Worm (Caenorhabditis elegans) whole organism, young adult: Measurements from ENCODE around the gene trpa-1.

ENCODE experiments used
- B0035.1 ChIP-seq: sonication (generic microtip); optimal IDR thresholded peaks from 2 replicates; lab custom pipeline; 2016; ENCODE audit warnings: missing genetic modification characterization, mild to moderate bottlenecking, missing compliant biosample characterization, missing genotype, missing genetic modification reagents
- B0336.3 ChIP-seq: fragments of 200-800 bp; sonication (Bioruptor generic); IDR thresholded peaks from 2 replicates; pipeline ENCODE4 v1.3.6; 2022; ENCODE audit warnings: missing genetic modification characterization, missing compliant biosample characterization
- F39B2.1 ChIP-seq: fragments of 200-800 bp; sonication (Bioruptor generic); IDR thresholded peaks from 2 replicates; pipeline ENCODE4 v1.3.6; 2022; ENCODE audit warnings: missing genetic modification reagents, missing genetic modification characterization, missing compliant biosample characterization
- F52B5.7 ChIP-seq: sonication (generic microtip); optimal IDR thresholded peaks from 2 replicates; lab custom pipeline; 2016; ENCODE audit warnings: mild to moderate bottlenecking, missing genetic modification characterization, missing compliant biosample characterization
- K11D2.4 ChIP-seq: fragments of 200-800 bp; sonication (Bioruptor generic); IDR thresholded peaks from 2 replicates; pipeline ENCODE4 v1.3.6; 2022; ENCODE audit warnings: missing genetic modification reagents, missing genetic modification characterization, missing compliant biosample characterization
- Y53G8AR.9 ChIP-seq: fragments of 200-800 bp; sonication (Bioruptor generic); conservative IDR thresholded peaks from 2 replicates; pipeline ENCODE4 v1.3.6; 2022; ENCODE audit warnings: missing genetic modification reagents, missing genetic modification characterization, missing compliant biosample characterization
- Y95B8A.8 ChIP-seq: fragments of 200-800 bp; sonication (Bioruptor generic); IDR thresholded peaks from 2 replicates; pipeline ENCODE4 v1.3.6; 2022; ENCODE audit warnings: missing genetic modification reagents, missing genetic modification characterization, missing compliant biosample characterization
- ama-1 ChIP-seq, 3 experiments: fragments of 150-350 bp in 1 of 3; sonication (generic microtip) in 2 of 3; optimal IDR thresholded peaks; 2 replicates each; lab custom pipeline; 2014 to 2018; ENCODE audit warnings: missing biosample characterization in 2 of 3, missing genetic modification characterization in 2 of 3, missing genetic modification reagents in 2 of 3
- aptf-2 ChIP-seq: fragments of 200-800 bp; sonication (Bioruptor generic); conservative IDR thresholded peaks from 2 replicates; pipeline ENCODE4 v1.3.6; 2022; ENCODE audit warnings: missing genetic modification reagents, missing genetic modification characterization, missing compliant biosample characterization
- atf-7 ChIP-seq: sonication (generic microtip); optimal IDR thresholded peaks from 2 replicates; lab custom pipeline; 2017; ENCODE audit warnings: mild to moderate bottlenecking, missing genetic modification characterization, missing compliant biosample characterization
- bed-2 ChIP-seq: fragments of 200-800 bp; sonication (Bioruptor generic); IDR thresholded peaks from 2 replicates; pipeline ENCODE4 v1.3.6; 2022; ENCODE audit warnings: missing genetic modification reagents, missing genetic modification characterization, missing compliant biosample characterization
- ccch-3 ChIP-seq: fragments of 200-800 bp; sonication (Bioruptor generic); optimal IDR thresholded peaks from 2 replicates; lab custom pipeline; 2018; ENCODE audit warnings: mild to moderate bottlenecking, missing genetic modification characterization, missing compliant biosample characterization
- ceh-100 ChIP-seq: fragments of 200-800 bp; sonication (Bioruptor generic); IDR thresholded peaks from 2 replicates; pipeline ENCODE4 v1.3.6; 2022; ENCODE audit warnings: missing genetic modification reagents, missing genetic modification characterization, missing compliant biosample characterization
- ceh-27 ChIP-seq: fragments of 200-800 bp; sonication (Bioruptor generic); optimal IDR thresholded peaks from 2 replicates; lab custom pipeline; 2018; ENCODE audit warnings: mild to moderate bottlenecking, missing genetic modification characterization, moderate library complexity, missing compliant biosample characterization
- ceh-40 ChIP-seq: fragments of 200-800 bp; sonication (Bioruptor generic); IDR thresholded peaks from 2 replicates; pipeline ENCODE4 v1.3.6; 2022; ENCODE audit warnings: missing genetic modification characterization, missing compliant biosample characterization
- ceh-58 ChIP-seq: fragments of 200-800 bp; sonication (Bioruptor generic); IDR thresholded peaks from 2 replicates; pipeline ENCODE4 v1.3.6; 2022; ENCODE audit warnings: missing genetic modification characterization, missing compliant biosample characterization
- dpff-1 ChIP-seq: sonication (generic microtip); optimal IDR thresholded peaks from 2 replicates; lab custom pipeline; 2017; ENCODE audit warnings: mild to moderate bottlenecking, missing genetic modification characterization, missing compliant biosample characterization
- dpl-1 ChIP-seq: fragments of 150-350 bp; optimal IDR thresholded peaks from 2 replicates; lab custom pipeline; 2014; ENCODE audit warnings: missing biosample characterization, missing genetic modification reagents, missing genetic modification characterization
- ets-4 ChIP-seq: fragments of 200-800 bp; sonication (Bioruptor generic); optimal IDR thresholded peaks from 2 replicates; lab custom pipeline; 2018; ENCODE audit warnings: mild to moderate bottlenecking, missing genetic modification characterization, missing compliant biosample characterization
- lag-1 ChIP-seq: fragments of 200-800 bp; sonication (Bioruptor generic); IDR thresholded peaks from 2 replicates; pipeline ENCODE4 v1.3.6; 2022; ENCODE audit warnings: missing genetic modification reagents, missing genetic modification characterization, missing compliant biosample characterization
- let-607 ChIP-seq, 2 experiments: fragments of 200-800 bp in 1 of 2; sonication (Bioruptor generic) in 1 of 2; sonication (generic microtip) in 1 of 2; optimal IDR thresholded peaks; 2 replicates each; lab custom pipeline; 2016 to 2018; ENCODE audit warnings: mild to moderate bottlenecking in 2 of 2, missing compliant biosample characterization in 2 of 2, missing genetic modification characterization in 2 of 2, moderate library complexity in 2 of 2, missing genotype in 1 of 2
- lin-26 ChIP-seq: fragments of 200-800 bp; sonication (Bioruptor generic); IDR thresholded peaks from 2 replicates; pipeline ENCODE4 v1.3.6; 2022; ENCODE audit warnings: missing genetic modification reagents, missing genetic modification characterization, missing compliant biosample characterization
- lin-54 ChIP-seq: fragments of 200-800 bp; sonication (Bioruptor generic); optimal IDR thresholded peaks from 2 replicates; lab custom pipeline; 2018; ENCODE audit warnings: mild to moderate bottlenecking, missing genetic modification characterization, missing compliant biosample characterization
- lir-1 ChIP-seq: fragments of 200-800 bp; sonication (Bioruptor generic); conservative IDR thresholded peaks from 2 replicates; pipeline ENCODE4 v1.3.6; 2022; ENCODE audit warnings: missing genetic modification reagents, missing genetic modification characterization, missing compliant biosample characterization
- madf-10 ChIP-seq: sonication (generic microtip); optimal IDR thresholded peaks from 2 replicates; lab custom pipeline; 2016; ENCODE audit warnings: mild to moderate bottlenecking, missing genetic modification characterization, missing compliant biosample characterization
- madf-3 ChIP-seq: fragments of 200-800 bp; sonication (Bioruptor generic); IDR thresholded peaks from 2 replicates; pipeline ENCODE4 v1.3.6; 2022; ENCODE audit warnings: missing genetic modification reagents, missing genetic modification characterization, missing compliant biosample characterization
- madf-8 ChIP-seq: fragments of 200-800 bp; sonication (Bioruptor generic); conservative IDR thresholded peaks from 2 replicates; pipeline ENCODE4 v1.3.6; 2022; ENCODE audit warnings: missing genetic modification reagents, missing genetic modification characterization, missing compliant biosample characterization
- mcd-1 ChIP-seq: fragments of 200-800 bp; sonication (Bioruptor generic); IDR thresholded peaks from 2 replicates; pipeline ENCODE4 v1.3.6; 2022; ENCODE audit warnings: missing genetic modification reagents, missing genetic modification characterization, missing compliant biosample characterization
- mxl-1 ChIP-seq: sonication (generic microtip); optimal IDR thresholded peaks from 2 replicates; lab custom pipeline; 2016; ENCODE audit warnings: missing genetic modification characterization, missing compliant biosample characterization
- nhr-120 ChIP-seq: fragments of 200-800 bp; sonication (Bioruptor generic); IDR thresholded peaks from 2 replicates; pipeline ENCODE4 v1.3.6; 2022; ENCODE audit warnings: missing genetic modification characterization, missing compliant biosample characterization
- nhr-90 ChIP-seq: sonication (generic microtip); optimal IDR thresholded peaks from 2 replicates; lab custom pipeline; 2016; ENCODE audit warnings: missing genotype, mild to moderate bottlenecking, missing genetic modification characterization, missing compliant biosample characterization
- pha-4 ChIP-seq: fragments of 150-350 bp; sonication (generic microtip); optimal IDR thresholded peaks from 2 replicates; lab custom pipeline; 2014; ENCODE audit warnings: missing biosample characterization, missing genetic modification reagents, missing genetic modification characterization
- rcor-1 ChIP-seq: fragments of 200-800 bp; sonication (Bioruptor generic); IDR thresholded peaks from 2 replicates; pipeline ENCODE4 v1.3.6; 2022; ENCODE audit warnings: missing genetic modification reagents, missing genetic modification characterization, missing compliant biosample characterization
- rec-8 ChIP-seq, 2 experiments: sonication (generic microtip); optimal IDR thresholded peaks; 2 replicates each; lab custom pipeline; 2016; ENCODE audit warnings: mild to moderate bottlenecking in 2 of 2, missing genetic modification characterization in 2 of 2, missing genetic modification reagents in 2 of 2, missing genotype in 2 of 2, missing biosample characterization in 1 of 2, missing compliant biosample characterization in 1 of 2, moderate library complexity in 1 of 2
- snpc-1.1 ChIP-seq: sonication (generic microtip); optimal IDR thresholded peaks from 2 replicates; lab custom pipeline; 2017; ENCODE audit warnings: missing genetic modification characterization, mild to moderate bottlenecking, missing compliant biosample characterization, antibody characterized with exemption, moderate library complexity, missing genotype, missing genetic modification reagents; ENCODE audit not compliant: insufficient read depth
- somi-1 ChIP-seq: fragments of 200-800 bp; sonication (Bioruptor generic); optimal IDR thresholded peaks from 2 replicates; lab custom pipeline; 2018; ENCODE audit warnings: mild to moderate bottlenecking, missing genetic modification characterization, missing compliant biosample characterization
- sptf-2 ChIP-seq: fragments of 200-800 bp; sonication (Bioruptor generic); optimal IDR thresholded peaks from 2 replicates; lab custom pipeline; 2018; ENCODE audit warnings: mild to moderate bottlenecking, missing genetic modification characterization, missing compliant biosample characterization
- tlf-1 ChIP-seq: fragments of 200-800 bp; sonication (Bioruptor generic); optimal IDR thresholded peaks from 2 replicates; lab custom pipeline; 2018; ENCODE audit warnings: mild to moderate bottlenecking, missing genetic modification characterization, missing compliant biosample characterization
- unc-130 ChIP-seq: sonication (generic microtip); optimal IDR thresholded peaks from 2 replicates; lab custom pipeline; 2016; ENCODE audit warnings: missing genetic modification reagents, missing genetic modification characterization, missing compliant biosample characterization
- unc-62 ChIP-seq: fragments of 150-350 bp; optimal IDR thresholded peaks from 2 replicates; lab custom pipeline; 2014; ENCODE audit warnings: missing biosample characterization, missing genetic modification reagents, missing genetic modification characterization
- ztf-26 ChIP-seq: sonication (generic microtip); optimal IDR thresholded peaks from 2 replicates; lab custom pipeline; 2017; ENCODE audit warnings: missing genetic modification characterization, missing compliant biosample characterization
- ztf-28 ChIP-seq: fragments of 200-800 bp; sonication (Bioruptor generic); IDR thresholded peaks from 2 replicates; pipeline ENCODE4 v1.3.6; 2022; ENCODE audit warnings: missing genetic modification reagents, missing genetic modification characterization, missing compliant biosample characterization
- ztf-3 ChIP-seq: fragments of 200-800 bp; sonication (Bioruptor generic); optimal IDR thresholded peaks from 2 replicates; lab custom pipeline; 2018; ENCODE audit warnings: mild to moderate bottlenecking, missing genetic modification characterization, missing compliant biosample characterization
- ztf-6 ChIP-seq: fragments of 200-800 bp; sonication (Bioruptor generic); IDR thresholded peaks from 2 replicates; pipeline ENCODE4 v1.3.6; 2022; ENCODE audit warnings: missing genetic modification reagents, missing genetic modification characterization, missing compliant biosample characterization

Gene trpa-1

DNA sequence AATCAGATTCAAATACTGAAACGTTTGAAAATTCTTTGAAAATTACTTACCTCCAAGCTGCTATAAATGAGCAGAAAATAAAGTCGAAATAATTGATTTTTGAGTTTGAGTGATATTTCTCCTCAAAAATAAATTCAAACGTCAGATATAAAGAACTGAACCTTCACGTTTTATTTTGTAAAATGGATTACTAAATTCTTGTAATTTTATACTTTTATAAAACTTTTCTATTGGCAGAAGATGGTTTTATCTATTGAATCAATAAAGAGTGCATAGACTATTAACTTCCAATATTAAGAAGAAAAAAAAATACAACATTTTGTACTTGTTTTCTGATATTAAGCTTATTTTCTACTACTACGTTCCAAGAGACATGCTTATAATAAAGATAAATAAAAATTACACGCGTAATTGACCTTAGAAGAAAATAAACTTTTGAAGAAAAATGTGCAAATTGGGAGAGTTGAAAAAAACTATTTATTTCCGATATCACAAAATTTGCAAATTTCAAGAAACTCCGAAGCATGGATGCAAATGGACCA, 16.5 kb upstream of the trpa-1 start, which contains the start of the genes F38H4.6 and F38H4.4:
Gene F38H4.6, minus strand, starts transcription at position 101 of the 542 bp plus-strand sequence.
Gene F38H4.4, plus strand, starts transcription at position 492 of the 542 bp plus-strand sequence.
- TF ChIP-seq B0336.3 (GFP tag; lab: Robert Waterston, UW) (no peak), ets-4 (GFP tag; lab: Kevin White, UChicago) (no peak), mcd-1 (no peak), lin-26 (GFP tag; lab: Robert Waterston, UW) (no peak), atf-7 (tag; lab: Kevin White, UChicago) (no peak)

- TF ChIP-seq ets-4 (GFP tag; lab: Kevin White, UChicago) (no peak), F39B2.1 (GFP tag; lab: Robert Waterston, UW) (no peak), somi-1 (GFP tag; lab: Kevin White, UChicago) (no peak), ceh-27 (GFP tag; lab: Kevin White, UChicago) (no peak), ztf-28 (GFP tag; lab: Robert Waterston, UW) (no peak), lag-1 (GFP tag; lab: Robert Waterston, UW) (no peak), dpl-1 (GFP tag; lab: Kevin White, UChicago) (no peak), ccch-3 (no peak), lin-26 (GFP tag; lab: Robert Waterston, UW) (no peak), dpff-1 (tag; lab: Kevin White, UChicago) (no peak), ztf-26 (tag; lab: Kevin White, UChicago) (no peak), pha-4 (tag; lab: Kevin White, UChicago) (no peak), rcor-1 (GFP tag; lab: Robert Waterston, UW) (no peak), ceh-58 (no peak), madf-3 (GFP tag; lab: Robert Waterston, UW) (no peak), aptf-2 (no peak), mxl-1 (tag; lab: Kevin White, UChicago) (no peak), nhr-90 (tag; lab: Kevin White, UChicago) (no peak)
Observed at ce11 chrIV:11851882-11852281, 12.4 kb upstream of the trpa-1 start, which contains the start of gene F38H4.5. TSS of gene F38H4.5 (plus strand) at chrIV:11852182.

DNA sequence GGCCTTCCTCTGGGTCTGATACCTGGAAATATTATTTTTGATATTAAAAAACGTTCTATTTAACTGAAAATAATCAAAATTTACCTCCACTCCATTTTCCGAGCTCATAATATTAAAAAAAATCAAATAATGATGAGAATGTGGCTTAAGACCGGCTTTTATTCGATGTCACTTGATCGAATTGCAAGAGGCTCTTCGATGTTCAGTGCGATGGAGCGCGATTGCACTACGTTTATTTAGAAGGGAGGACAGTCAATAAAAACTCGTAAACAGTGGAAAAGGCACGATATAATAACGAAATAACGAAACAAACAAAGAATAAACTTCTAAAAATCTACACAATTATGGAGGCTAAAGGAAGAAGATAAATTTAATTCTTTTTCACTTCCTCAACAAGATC, 9.5 kb upstream of the trpa-1 start, which contains the start of gene tag-30:
Gene tag-30, minus strand, starts transcription at position 383 of the 400 bp plus-strand sequence.
- TF ChIP-seq ceh-100 (no peak), mxl-1 (tag; lab: Kevin White, UChicago) (no peak), rec-8 (tag; optimal IDR thresholded peaks at IDR 0.05; lab: Kevin White, UChicago) (no peak), dpff-1 (tag; lab: Kevin White, UChicago) (no peak), let-607 (tag; optimal IDR thresholded peaks at IDR 0.05; lab: Kevin White, UChicago) (peak in 1 of 2 experiments; percentile 16), Y95B8A.8 (GFP tag; lab: Robert Waterston, UW) (no peak), bed-2 (GFP tag; lab: Robert Waterston, UW) (no peak), nhr-90 (tag; lab: Kevin White, UChicago) (no peak), lin-54 (no peak), ztf-6 (no peak), pha-4 (tag; lab: Kevin White, UChicago) (no peak), F52B5.7 (no peak), unc-130 (no peak), nhr-120 (GFP tag; lab: Robert Waterston, UW) (no peak), B0035.1 (tag; lab: Kevin White, UChicago) (no peak), madf-8 (GFP tag; lab: Robert Waterston, UW) (no peak), tlf-1 (GFP tag; lab: Kevin White, UChicago) (peak; percentile 50), unc-62 (GFP tag; lab: Kevin White, UChicago) (no peak), ztf-3 (GFP tag; lab: Kevin White, UChicago) (no peak), ama-1 (optimal IDR thresholded peaks at IDR 0.05; lab: Kevin White, UChicago) (no peak), ama-1 (GFP tag; optimal IDR thresholded peaks at IDR 0.05; lab: Kevin White, UChicago) (peak in 1 of 2 experiments; percentile 58), sptf-2 (GFP tag; lab: Kevin White, UChicago) (no peak), ccch-3 (no peak), K11D2.4 (GFP tag; lab: Robert Waterston, UW) (no peak), lag-1 (GFP tag; lab: Robert Waterston, UW) (no peak), madf-10 (tag; lab: Kevin White, UChicago) (no peak), snpc-1.1 (no peak), lir-1 (GFP tag; lab: Robert Waterston, UW) (no peak), ceh-40 (GFP tag; lab: Robert Waterston, UW) (no peak), Y53G8AR.9 (0 out of 2 replicates have a peak, but pooled peaks have one; percentile 45)
